Worm (Caenorhabditis elegans) whole organism, early embryonic: ENCODE results near the gene R07H5.16.

Experiments
- B0310.2 ChIP-seq: sonication (generic microtip); optimal IDR thresholded peaks from 2 replicates; lab custom pipeline; 2016; ENCODE audit warnings: mild to moderate bottlenecking, missing genetic modification characterization, missing compliant biosample characterization
- F13C5.2 ChIP-seq: sonication (generic microtip); optimal IDR thresholded peaks from 2 replicates; lab custom pipeline; 2017; ENCODE audit warnings: mild to moderate bottlenecking, missing genetic modification characterization, inconsistent platforms, missing compliant biosample characterization
- aly-1 ChIP-seq: sonication (generic microtip); optimal IDR thresholded peaks from 2 replicates; lab custom pipeline; 2016; ENCODE audit warnings: missing genetic modification characterization, missing compliant biosample characterization
- ama-1 ChIP-seq: fragments of 150-350 bp; optimal IDR thresholded peaks from 2 replicates; lab custom pipeline; 2014
- ceh-13 ChIP-seq: fragments of 200-800 bp; sonication (Bioruptor generic); optimal IDR thresholded peaks from 2 replicates; lab custom pipeline; 2018; ENCODE audit warnings: mild to moderate bottlenecking, missing genetic modification characterization, missing compliant biosample characterization
- ceh-36 ChIP-seq: sonication (generic microtip); optimal IDR thresholded peaks from 2 replicates; lab custom pipeline; 2016; ENCODE audit warnings: missing genetic modification characterization, inconsistent platforms, missing compliant biosample characterization
- ets-7 ChIP-seq: sonication (generic microtip); optimal IDR thresholded peaks from 2 replicates; lab custom pipeline; 2016; ENCODE audit warnings: missing genotype, missing genetic modification characterization, missing compliant biosample characterization
- flt-1 ChIP-seq: fragments of 200-800 bp; sonication (Bioruptor generic); IDR thresholded peaks from 2 replicates; pipeline ENCODE4 v1.3.6; 2022; ENCODE audit warnings: missing genetic modification characterization, missing compliant biosample characterization
- hmbx-1 ChIP-seq: sonication (generic microtip); optimal IDR thresholded peaks from 2 replicates; lab custom pipeline; 2016; ENCODE audit warnings: mild to moderate bottlenecking, missing genetic modification characterization, missing compliant biosample characterization
- hmg-4 ChIP-seq: fragments of 200-800 bp; sonication (Bioruptor generic); optimal IDR thresholded peaks from 2 replicates; lab custom pipeline; 2018; ENCODE audit warnings: mild to moderate bottlenecking, missing genetic modification characterization, missing compliant biosample characterization
- hnd-1 ChIP-seq: sonication (generic microtip); optimal IDR thresholded peaks from 2 replicates; lab custom pipeline; 2016; ENCODE audit warnings: missing genetic modification characterization, missing compliant biosample characterization
- pes-1 ChIP-seq: fragments of 200-800 bp; sonication (Bioruptor generic); IDR thresholded peaks from 2 replicates; pipeline ENCODE4 v1.3.6; 2022; ENCODE audit warnings: missing genetic modification reagents, missing genetic modification characterization, missing compliant biosample characterization
- scrt-1 ChIP-seq: fragments of 200-800 bp; sonication (Bioruptor generic); IDR thresholded peaks from 2 replicates; pipeline ENCODE4 v1.3.6; 2022; ENCODE audit warnings: missing genetic modification characterization, missing compliant biosample characterization
- sea-1 ChIP-seq: fragments of 200-800 bp; sonication (Bioruptor generic); conservative IDR thresholded peaks from 2 replicates; pipeline ENCODE4 v1.3.6; 2022; ENCODE audit warnings: missing genetic modification characterization, missing compliant biosample characterization
- tbx-11 ChIP-seq: fragments of 200-800 bp; sonication (Bioruptor generic); IDR thresholded peaks from 2 replicates; pipeline ENCODE4 v1.3.6; 2022; ENCODE audit warnings: missing genetic modification characterization, missing compliant biosample characterization
- tbx-37 ChIP-seq: fragments of 200-800 bp; sonication (Bioruptor generic); conservative IDR thresholded peaks from 2 replicates; pipeline ENCODE4 v1.3.6; 2022; ENCODE audit warnings: missing genetic modification reagents, missing genetic modification characterization, missing compliant biosample characterization
- tra-4 ChIP-seq: sonication (generic microtip); optimal IDR thresholded peaks from 2 replicates; lab custom pipeline; 2017; ENCODE audit warnings: missing genetic modification characterization, missing compliant biosample characterization

Gene R07H5.16

DNA sequence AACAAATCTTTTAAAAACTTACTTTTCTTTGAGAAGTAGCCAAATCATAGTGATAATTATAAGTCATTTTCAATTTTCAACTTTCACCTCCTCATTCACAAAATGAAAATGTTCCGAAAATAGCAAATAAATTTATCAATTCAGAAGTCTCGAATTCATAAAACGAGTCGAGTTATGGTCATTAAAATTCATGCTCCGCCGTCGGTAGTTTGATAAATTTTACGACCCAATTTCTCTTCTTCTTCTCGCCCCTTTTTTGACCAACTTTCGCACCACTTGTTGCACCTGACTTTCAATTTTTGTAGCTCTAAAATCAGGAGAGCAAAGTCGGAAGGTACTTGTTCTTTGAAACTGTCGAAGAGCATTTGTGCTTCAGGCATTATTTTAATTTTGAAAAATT, 30.9 kb downstream of the R07H5.16 start, which contains the start of gene best-7:
Gene best-7, minus strand, starts transcription at position 239 of the 400 bp plus-strand sequence.
- TF ChIP-seq flt-1 (GFP tag; lab: Robert Waterston, UW) (no peak), sea-1 (no peak)

DNA sequence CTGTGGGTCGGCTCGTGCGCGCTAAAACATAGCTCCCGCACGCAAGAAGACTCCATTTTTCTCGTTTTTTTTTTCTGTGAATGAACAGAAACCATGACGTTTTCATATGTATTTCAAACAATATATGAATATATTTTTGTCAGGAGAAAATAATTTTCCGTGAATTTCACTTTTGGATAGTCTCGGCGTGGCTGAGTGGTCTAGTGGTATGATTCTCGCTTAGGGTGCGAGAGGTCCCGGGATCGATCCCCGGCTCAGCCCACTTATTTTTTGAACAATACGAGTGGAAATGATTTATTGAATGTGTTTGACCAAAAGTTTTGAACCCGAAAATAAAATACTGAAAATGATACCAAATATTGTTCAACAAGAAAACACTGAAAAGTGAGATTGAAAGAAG, 32.2 kb downstream of the R07H5.16 start:
- TF ChIP-seq sea-1 (no peak), tra-4 (tag; lab: Kevin White, UChicago) (no peak), ama-1 (lab: Kevin White, UChicago) (no peak), flt-1 (GFP tag; lab: Robert Waterston, UW) (no peak)

DNA sequence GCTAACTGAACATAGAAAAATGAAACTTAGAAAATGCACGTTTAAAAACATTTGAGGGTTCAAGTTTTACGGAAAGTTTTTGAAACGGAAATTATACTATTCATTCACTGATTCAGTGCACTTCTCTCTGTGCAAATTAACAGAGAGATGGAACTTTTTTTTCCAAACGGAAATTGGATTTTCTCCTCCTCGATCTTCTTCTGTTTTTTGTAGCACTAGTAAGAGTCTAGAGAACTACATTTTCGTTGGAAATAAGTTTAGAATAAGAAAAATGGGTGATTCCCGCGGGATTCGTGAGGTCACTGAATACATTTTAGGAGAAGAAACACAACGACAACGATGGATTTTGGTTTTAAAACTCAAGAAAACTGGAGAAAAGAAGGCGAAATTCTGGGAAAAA, 36.6 kb downstream of the R07H5.16 start:
- no peak for TF ChIP-seq tbx-37 (GFP tag; lab: Robert Waterston, UW)
- no peak for TF ChIP-seq sea-1
- TF ChIP-seq pes-1: no peak
- no peak for TF ChIP-seq aly-1 (tag; lab: Kevin White, UChicago)
- no peak for TF ChIP-seq ama-1 (lab: Kevin White, UChicago)
- TF ChIP-seq B0310.2 (tag; lab: Kevin White, UChicago): no peak
- TF ChIP-seq F13C5.2 (tag; lab: Kevin White, UChicago): no peak
- TF ChIP-seq hnd-1: no peak
- no peak for TF ChIP-seq tra-4 (tag; lab: Kevin White, UChicago)
- TF ChIP-seq ets-7: no peak
- TF ChIP-seq hmg-4 (GFP tag; lab: Kevin White, UChicago): no peak
- no peak for TF ChIP-seq ceh-36 (tag; lab: Kevin White, UChicago)
- no peak for TF ChIP-seq ceh-13 (GFP tag; lab: Kevin White, UChicago)
- TF ChIP-seq scrt-1 (GFP tag; lab: Robert Waterston, UW): no peak

DNA sequence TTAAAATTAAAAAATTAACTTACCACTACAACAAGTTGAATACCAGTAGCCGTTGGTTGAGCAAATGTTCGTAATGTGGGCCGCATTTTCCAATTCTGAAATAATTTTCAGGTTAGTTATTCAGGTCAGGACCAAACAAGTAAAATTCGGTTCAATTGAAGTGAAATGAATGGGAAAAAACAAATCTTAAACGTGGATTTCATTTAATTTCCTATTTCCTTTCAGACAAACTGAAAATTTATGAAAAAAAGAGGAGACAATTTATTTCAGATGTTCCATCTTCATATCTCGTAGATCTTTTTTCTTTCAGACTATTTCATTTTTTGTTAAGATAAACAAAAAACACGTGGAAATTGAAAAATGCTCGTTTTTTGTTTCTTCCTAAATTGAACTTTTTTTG, 42.2 kb downstream of the R07H5.16 start, which contains the start of gene C05C12.6:
Gene C05C12.6, minus strand, starts transcription at position 101 of the 400 bp plus-strand sequence.
- TF ChIP-seq hmbx-1 (tag; lab: Kevin White, UChicago) (no peak), ama-1 (lab: Kevin White, UChicago) (no peak), tbx-37 (GFP tag; lab: Robert Waterston, UW) (no peak), tbx-11 (GFP tag; lab: Robert Waterston, UW) (no peak), sea-1 (no peak), ceh-13 (GFP tag; lab: Kevin White, UChicago) (no peak), hnd-1 (no peak), tra-4 (tag; lab: Kevin White, UChicago) (no peak), F13C5.2 (tag; lab: Kevin White, UChicago) (no peak)

DNA sequence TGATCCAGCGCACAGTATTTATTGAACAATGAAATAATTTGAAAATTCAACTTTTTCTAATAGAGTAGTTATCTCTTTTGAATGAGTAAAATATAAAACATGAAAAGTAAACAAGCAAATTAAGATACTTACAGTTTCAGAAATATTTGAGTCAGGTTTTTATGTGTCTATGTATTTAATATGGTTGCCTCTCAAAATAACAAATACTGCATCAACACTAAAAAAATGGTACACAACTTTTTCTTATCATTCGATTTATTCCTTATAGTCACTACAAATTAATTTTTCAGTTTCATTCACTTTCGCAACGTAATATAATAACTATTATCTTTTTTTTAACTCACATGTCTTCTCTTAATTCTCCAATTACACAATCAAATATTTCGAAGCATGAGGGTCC, 48.3 kb downstream of the R07H5.16 start:
- no peak for TF ChIP-seq hnd-1
- no peak for TF ChIP-seq flt-1 (GFP tag; lab: Robert Waterston, UW)
- TF ChIP-seq B0310.2 (tag; lab: Kevin White, UChicago): no peak
- TF ChIP-seq scrt-1 (GFP tag; lab: Robert Waterston, UW): no peak
- TF ChIP-seq F13C5.2 (tag; lab: Kevin White, UChicago): no peak
- no peak for TF ChIP-seq hmbx-1 (tag; lab: Kevin White, UChicago)
- no peak for TF ChIP-seq ceh-13 (GFP tag; lab: Kevin White, UChicago)
- TF ChIP-seq sea-1: no peak
- TF ChIP-seq ets-7: no peak
- TF ChIP-seq aly-1 (tag; lab: Kevin White, UChicago): no peak
- TF ChIP-seq ama-1 (lab: Kevin White, UChicago): no peak
- TF ChIP-seq hmg-4 (GFP tag; lab: Kevin White, UChicago): no peak
- TF ChIP-seq pes-1: no peak
- TF ChIP-seq tbx-11 (GFP tag; lab: Robert Waterston, UW): no peak
- TF ChIP-seq tra-4 (tag; lab: Kevin White, UChicago): no peak
- no peak for TF ChIP-seq tbx-37 (GFP tag; lab: Robert Waterston, UW)
- no peak for TF ChIP-seq ceh-36 (tag; lab: Kevin White, UChicago)

DNA sequence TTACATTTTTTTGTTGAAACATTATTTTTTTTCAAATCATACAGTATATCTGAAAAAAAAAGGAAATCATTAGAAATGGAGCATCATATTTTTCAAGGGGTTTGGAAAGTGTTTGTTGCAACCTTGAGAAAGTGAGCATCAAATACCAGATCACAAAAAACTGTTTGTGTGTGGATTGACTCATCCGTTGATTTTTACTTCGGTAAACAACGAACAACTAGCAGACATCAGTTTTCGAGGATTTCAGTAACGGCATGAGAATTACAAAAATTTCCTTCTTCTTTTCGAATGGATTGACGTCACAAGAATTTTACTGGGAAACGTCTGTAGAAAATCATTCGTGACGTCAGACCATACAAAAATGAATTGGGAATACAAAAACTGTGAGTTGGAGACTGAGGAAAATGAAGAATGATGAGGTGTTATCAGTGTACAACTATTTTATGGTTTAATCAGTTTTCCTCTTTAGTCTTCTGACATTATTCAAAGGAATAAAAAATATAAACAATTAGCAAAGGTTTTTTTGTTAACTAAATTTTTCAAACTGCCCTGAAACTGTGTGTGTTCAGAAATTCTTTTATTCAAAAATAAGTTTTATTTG, 49.0 kb downstream of the R07H5.16 start, which contains the start of gene C05C12.4:
Gene C05C12.4, minus strand, starts transcription at position 51 of the 601 bp plus-strand sequence.
- TF ChIP-seq scrt-1 (GFP tag; lab: Robert Waterston, UW) (no peak), flt-1 (GFP tag; lab: Robert Waterston, UW) (no peak), ceh-13 (GFP tag; lab: Kevin White, UChicago) (no peak), tbx-37 (GFP tag; lab: Robert Waterston, UW) (no peak), ama-1 (lab: Kevin White, UChicago) (no peak), ets-7 (no peak), hmbx-1 (tag; lab: Kevin White, UChicago) (no peak), aly-1 (tag; lab: Kevin White, UChicago) (no peak), pes-1 (no peak)
